Worm (Caenorhabditis elegans): ENCODE data around the gene C37H5.14.

Gene C37H5.14

ce11 chrV:4834277-4834676 lies at the start of gene C37H5.14:
C37H5.14 (minus strand) TSS chrV:4834377.
- TF ChIP-seq pqm-1 (tag; optimal IDR thresholded peaks at IDR 0.05) (no peak), nhr-28 (tag; optimal IDR thresholded peaks at IDR 0.05) (no peak), hmg-11 (tag; optimal IDR thresholded peaks at IDR 0.05) (no peak), mdl-1 (tag; optimal IDR thresholded peaks at IDR 0.05) (no peak), fkh-10 (GFP tag; optimal IDR thresholded peaks at IDR 0.05) (no peak), lin-15B (tag; optimal IDR thresholded peaks at IDR 0.05) (no peak), ceh-9 (tag; optimal IDR thresholded peaks at IDR 0.05) (no peak), zag-1 (tag; optimal IDR thresholded peaks at IDR 0.05) (no peak), egl-5 (tag; optimal IDR thresholded peaks at IDR 0.05) (no peak), nhr-23 (tag; optimal IDR thresholded peaks at IDR 0.05) (no peak), elt-1 (tag; optimal IDR thresholded peaks at IDR 0.05) (no peak), nhr-76 (tag; optimal IDR thresholded peaks at IDR 0.05) (no peak), egl-27 (tag; optimal IDR thresholded peaks at IDR 0.05) (no peak), nfya-1 (tag; optimal IDR thresholded peaks at IDR 0.05; ENCODE audit: insufficient read depth) (no peak), fos-1 (tag; optimal IDR thresholded peaks at IDR 0.05) (no peak), nhr-11 (tag; optimal IDR thresholded peaks at IDR 0.05) (no peak), nhr-12 (tag; optimal IDR thresholded peaks at IDR 0.05) (no peak), skn-1 (tag; optimal IDR thresholded peaks at IDR 0.05) (no peak)

- no peak for TF ChIP-seq ZK546.5 (tag; optimal IDR thresholded peaks at IDR 0.05)
These were observed 47.2 kb upstream of the C37H5.14 start, which contains the start of gene str-32 for ce11 chrV:4881377-4881776. str-32 (minus strand) TSS chrV:4881477.

ce11 chrV:4879251-4879650 lies 45.1 kb upstream of the C37H5.14 start, which contains the start of gene T19H12.15:
T19H12.15 (minus strand) TSS chrV:4879351.
- TF ChIP-seq pha-4 (tag; optimal IDR thresholded peaks at IDR 0.05) (no peak), jun-1 (tag; optimal IDR thresholded peaks at IDR 0.05) (no peak), mml-1 (tag; optimal IDR thresholded peaks at IDR 0.05) (no peak), sea-2 (GFP tag; optimal IDR thresholded peaks at IDR 0.05) (no peak), hmg-11 (tag; optimal IDR thresholded peaks at IDR 0.05) (no peak), ztf-11 (tag; optimal IDR thresholded peaks at IDR 0.05) (no peak), aly-2 (tag; optimal IDR thresholded peaks at IDR 0.05) (no peak), lin-15B (tag; optimal IDR thresholded peaks at IDR 0.05) (no peak), nfya-1 (tag; optimal IDR thresholded peaks at IDR 0.05; ENCODE audit: insufficient read depth) (no peak), nhr-28 (tag; optimal IDR thresholded peaks at IDR 0.05) (no peak), nhr-77 (tag; optimal IDR thresholded peaks at IDR 0.05) (no peak), skn-1 (tag; optimal IDR thresholded peaks at IDR 0.05) (no peak), nhr-25 (tag; optimal IDR thresholded peaks at IDR 0.05) (no peak), pqm-1 (tag; optimal IDR thresholded peaks at IDR 0.05) (no peak), ceh-82 (tag; optimal IDR thresholded peaks at IDR 0.05) (no peak), lin-39 (tag; optimal IDR thresholded peaks at IDR 0.05) (no peak)

- TF ChIP-seq fkh-10 (GFP tag; optimal IDR thresholded peaks at IDR 0.05) (no peak), ztf-11 (tag; optimal IDR thresholded peaks at IDR 0.05) (no peak), skn-1 (tag; optimal IDR thresholded peaks at IDR 0.05) (no peak), mdl-1 (tag; optimal IDR thresholded peaks at IDR 0.05) (no peak), aly-2 (tag; optimal IDR thresholded peaks at IDR 0.05) (no peak), nhr-67 (tag; optimal IDR thresholded peaks at IDR 0.05) (no peak), R02D3.7 (tag; optimal IDR thresholded peaks at IDR 0.05) (no peak), jun-1 (tag; optimal IDR thresholded peaks at IDR 0.05) (no peak), nhr-237 (tag; optimal IDR thresholded peaks at IDR 0.05) (no peak), ama-1 (optimal IDR thresholded peaks at IDR 0.05) (no peak), ceh-28 (tag; optimal IDR thresholded peaks at IDR 0.05) (no peak), unc-62 (GFP tag; optimal IDR thresholded peaks at IDR 0.05) (no peak)
These were observed 43.4 kb upstream of the C37H5.14 start, which contains the start of gene T19H12.6 for ce11 chrV:4877587-4877986. T19H12.6 (minus strand) TSS chrV:4877687.

ce11 chrV:4871992-4872391 lies 37.8 kb upstream of the C37H5.14 start, which contains the start of gene srd-33:
srd-33 (plus strand) TSS chrV:4872292.
- TF ChIP-seq egl-27 (tag; optimal IDR thresholded peaks at IDR 0.05) = no peak
- no peak for TF ChIP-seq ztf-11 (tag; optimal IDR thresholded peaks at IDR 0.05)
- no peak for TF ChIP-seq nhr-25 (tag; optimal IDR thresholded peaks at IDR 0.05)
- no peak for TF ChIP-seq nhr-23 (tag; optimal IDR thresholded peaks at IDR 0.05)
- no peak for TF ChIP-seq nhr-12 (tag; optimal IDR thresholded peaks at IDR 0.05)
- TF ChIP-seq ama-1 (optimal IDR thresholded peaks at IDR 0.05) = no peak
- TF ChIP-seq pha-4 (tag; optimal IDR thresholded peaks at IDR 0.05) = no peak
- TF ChIP-seq nhr-77 (tag; optimal IDR thresholded peaks at IDR 0.05) = no peak
- no peak for TF ChIP-seq hmg-11 (tag; optimal IDR thresholded peaks at IDR 0.05)
- TF ChIP-seq lsy-12 (tag; optimal IDR thresholded peaks at IDR 0.05) = no peak
- TF ChIP-seq elt-2 (tag; optimal IDR thresholded peaks at IDR 0.05) = no peak
- TF ChIP-seq snpc-4 (tag; optimal IDR thresholded peaks at IDR 0.05) = no peak
- TF ChIP-seq nhr-28 (tag; optimal IDR thresholded peaks at IDR 0.05) = no peak
- TF ChIP-seq nhr-237 (tag; optimal IDR thresholded peaks at IDR 0.05) = no peak
- no peak for TF ChIP-seq ceh-82 (tag; optimal IDR thresholded peaks at IDR 0.05)
- TF ChIP-seq ztf-4 (tag; optimal IDR thresholded peaks at IDR 0.05) = no peak
- TF ChIP-seq skn-1 (tag; optimal IDR thresholded peaks at IDR 0.05) = no peak
- no peak for TF ChIP-seq unc-62 (GFP tag; optimal IDR thresholded peaks at IDR 0.05)
- TF ChIP-seq elt-1 (tag; optimal IDR thresholded peaks at IDR 0.05) = no peak

All from whole organism, L3 larva.